Worm (Caenorhabditis elegans) whole organism, late embryonic: Measurements from ENCODE around the gene lgc-41.

Source experiments
- ceh-48 ChIP-seq: sonication (generic microtip); optimal IDR thresholded peaks from 2 replicates; lab custom pipeline; 2016; ENCODE audit warnings: missing genetic modification characterization, inconsistent platforms, missing compliant biosample characterization
- eyg-1 ChIP-seq: sonication (generic microtip); optimal IDR thresholded peaks from 2 replicates; lab custom pipeline; 2016; ENCODE audit warnings: missing genotype, missing genetic modification characterization, missing compliant biosample characterization
- lin-11 ChIP-seq: fragments of 200-800 bp; sonication (Bioruptor generic); optimal IDR thresholded peaks from 2 replicates; lab custom pipeline; 2018; ENCODE audit warnings: mild to moderate bottlenecking, missing genetic modification characterization, missing compliant biosample characterization
- pha-4 ChIP-seq: fragments of 150-350 bp; optimal IDR thresholded peaks from 2 replicates; lab custom pipeline; 2018; ENCODE audit warnings: missing biosample characterization, missing genetic modification reagents, missing genetic modification characterization
- unc-3 ChIP-seq, 2 experiments: fragments of 200-800 bp in 1 of 2; sonication (Bioruptor generic) in 1 of 2; sonication (generic microtip) in 1 of 2; conservative IDR thresholded peaks in 1 of 2; optimal IDR thresholded peaks in 1 of 2; 2 replicates each; pipeline versions ENCODE4 v1.3.6 to Lab custom; 2016 to 2022; ENCODE audit warnings: missing compliant biosample characterization in 2 of 2, missing genetic modification characterization in 2 of 2, missing genetic modification reagents in 1 of 2

ce11 chrX:10476573-10476972, 22.5 kb downstream of the lgc-41 start, which contains the start of gene C39B10.7:
- TF ChIP-seq pha-4 (no peak), unc-3 (GFP tag; conservative IDR thresholded peaks at IDR 0.05; lab: Robert Waterston, UW) (no peak), unc-3 (tag; optimal IDR thresholded peaks at IDR 0.05; lab: Kevin White, UChicago) (no peak), eyg-1 (tag; lab: Kevin White, UChicago) (no peak), lin-11 (tag; lab: Kevin White, UChicago) (no peak), ceh-48 (tag; lab: Kevin White, UChicago) (no peak)
